Fruit fly (Drosophila melanogaster): ENCODE results near the gene CG7523.

Gene CG7523

dm6 chr3R:17686875-17687274 is 16.2 kb upstream of the CG7523 start, which contains the start of gene CG31249 (continued):
- TF ChIP-seq CG15011 (GFP tag; optimal IDR thresholded peaks at IDR 0.05) (no peak), E2f2 (GFP tag; IDR thresholded peaks at IDR 0.05) (peak; percentile 32; the same call in 1 of the 2 replicates), bowl (GFP tag; IDR thresholded peaks at IDR 0.05) (no peak)

dm6 chr3R:17684854-17685253 is 14.2 kb upstream of the CG7523 start, which contains the start of the genes CG31251 and CG31360:
TSS of gene CG31251 (minus strand) at chr3R:17684915.
TSS of gene CG31360 (plus strand) at chr3R:17685097.
- TF ChIP-seq mld (GFP tag; IDR thresholded peaks at IDR 0.05; ENCODE audit: partially characterized antibody) (0 out of 3 replicates have a peak, but pooled peaks have one; percentile 20), tna (GFP tag; IDR thresholded peaks at IDR 0.05; ENCODE audit: partially characterized antibody) (peak; percentile 72), CG30020 (tag; optimal IDR thresholded peaks at IDR 0.05) (peak; percentile 28), CG2116 (GFP tag; optimal IDR thresholded peaks at IDR 0.05) (peak; percentile 32), dpn (GFP tag; optimal IDR thresholded peaks at IDR 0.05) (no peak), CG16813 (GFP tag; IDR thresholded peaks at IDR 0.05; ENCODE audit: partially characterized antibody) (peak; percentile 84), Scr (GFP tag; IDR thresholded peaks at IDR 0.05; ENCODE audit: partially characterized antibody) (peak; percentile 90), hbn (GFP tag; IDR thresholded peaks at IDR 0.05; ENCODE audit: partially characterized antibody) (peak; percentile 88), Med (GFP tag) (peak; percentile 31), phol (tag; optimal IDR thresholded peaks at IDR 0.05) (peak; percentile 41), dm (GFP tag; optimal IDR thresholded peaks at IDR 0.05) (no peak), ind (GFP tag; optimal IDR thresholded peaks at IDR 0.05) (no peak), fd64A (GFP tag; optimal IDR thresholded peaks at IDR 0.05) (no peak), chinmo (GFP tag; IDR thresholded peaks at IDR 0.05; ENCODE audit: partially characterized antibody) (0 out of 4 replicates have a peak, but pooled peaks have one; percentile 61), CG31388 (GFP tag; optimal IDR thresholded peaks at IDR 0.05) (no peak), nmo (GFP tag; optimal IDR thresholded peaks at IDR 0.05) (peak; percentile 25), eyg (GFP tag; optimal IDR thresholded peaks at IDR 0.05) (no peak), CG6791 (GFP tag; IDR thresholded peaks at IDR 0.05; ENCODE audit: partially characterized antibody) (peak; percentile 74), CG9437 (GFP tag; optimal IDR thresholded peaks at IDR 0.05) (peak; percentile 0), HLH4C (GFP tag; IDR thresholded peaks at IDR 0.05; ENCODE audit: partially characterized antibody) (peak; percentile 94), trem (tag; optimal IDR thresholded peaks at IDR 0.05) (peak; percentile 99), Sin3A (optimal IDR thresholded peaks at IDR 0.05) (peak; percentile 22), Deaf1 (tag; optimal IDR thresholded peaks at IDR 0.05) (no peak), inv (GFP tag; IDR thresholded peaks at IDR 0.05; ENCODE audit: partially characterized antibody) (peak; percentile 76), bbx (GFP tag; IDR thresholded peaks at IDR 0.05; ENCODE audit: partially characterized antibody) (peak; percentile 73), PHDP (tag; optimal IDR thresholded peaks at IDR 0.05) (peak; percentile 3), CG34224 (GFP tag; IDR thresholded peaks at IDR 0.05; ENCODE audit: partially characterized antibody) (peak; percentile 95), MESR4 (GFP tag; optimal IDR thresholded peaks at IDR 0.05) (peak; percentile 15), kay (GFP tag; optimal IDR thresholded peaks at IDR 0.05) (no peak), CG8765 (GFP tag; IDR thresholded peaks at IDR 0.05) (no peak), Lhr (GFP tag; optimal IDR thresholded peaks at IDR 0.05) (no peak), peb (GFP tag; IDR thresholded peaks at IDR 0.05) (no peak), CG2129 (GFP tag; IDR thresholded peaks at IDR 0.05; ENCODE audit: partially characterized antibody) (peak; percentile 66), zen (tag; optimal IDR thresholded peaks at IDR 0.05) (peak; percentile 19), CG2712 (tag; optimal IDR thresholded peaks at IDR 0.05) (peak; percentile 11), pzg (GFP tag; optimal IDR thresholded peaks at IDR 0.05) (peak; percentile 45), onecut (GFP tag; IDR thresholded peaks at IDR 0.05) (no peak), hb (GFP tag; IDR thresholded peaks at IDR 0.05; ENCODE audit: partially characterized antibody) (peak; percentile 89), Hsf (GFP tag; optimal IDR thresholded peaks at IDR 0.05) (peak; percentile 7), Dp (GFP tag; optimal IDR thresholded peaks at IDR 0.05) (peak; percentile 37), Dref (GFP tag; IDR thresholded peaks at IDR 0.05) (peak; percentile 64), lola (GFP tag; optimal IDR thresholded peaks at IDR 0.05) (peak in 1 of 3 experiments; percentile 12), CG4617 (GFP tag; optimal IDR thresholded peaks at IDR 0.05; ENCODE audit: borderline replicate concordance) (peak; percentile 9), Doc3 (GFP tag; IDR thresholded peaks at IDR 0.05; ENCODE audit: partially characterized antibody) (peak; percentile 91)
